Worm (Caenorhabditis elegans): Measurements from ENCODE around the gene dsh-1.

DNA sequence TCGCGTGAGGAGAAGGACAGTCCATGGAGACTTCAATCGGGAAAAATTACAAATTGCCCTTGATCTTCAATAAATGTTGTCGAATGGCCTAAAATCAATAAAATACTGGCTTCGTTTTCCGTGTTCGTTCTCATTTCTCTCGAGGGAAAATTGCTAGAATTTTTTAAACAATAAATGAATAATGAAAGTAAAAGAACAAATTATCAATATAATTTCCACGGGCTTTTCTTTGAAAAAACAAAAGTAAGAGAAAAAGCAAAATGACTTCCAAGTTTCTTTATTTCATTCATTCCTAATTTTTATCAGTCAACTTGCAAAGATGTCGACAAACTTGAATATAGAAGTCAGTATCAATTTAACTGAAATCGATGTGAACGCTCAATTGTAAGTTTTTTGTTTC is 12.5 kb downstream of the dsh-1 start, which contains the start of gene C34F11.1:
- TF ChIP-seq skn-1 (tag; optimal IDR thresholded peaks at IDR 0.05) (no peak), R02D3.7 (tag; optimal IDR thresholded peaks at IDR 0.05) (no peak)

Measured in whole organism, L4 larva.